Worm (Caenorhabditis elegans) whole organism, L4 larva: Measurements from ENCODE around the gene C35A5.10.

Experiments
- F44E2.7 ChIP-seq: fragments of 200-800 bp; sonication (Bioruptor generic); IDR thresholded peaks from 2 replicates; pipeline ENCODE4 v2.1.2; 2022; ENCODE audit warnings: missing genetic modification characterization, missing compliant biosample characterization
- T20F7.1 ChIP-seq: fragments of 200-800 bp; sonication (Bioruptor generic); optimal IDR thresholded peaks from 2 replicates; lab custom pipeline; 2018; ENCODE audit warnings: mild to moderate bottlenecking, missing genetic modification characterization, missing compliant biosample characterization
- T26A8.4 ChIP-seq: fragments of 200-800 bp; sonication (Bioruptor generic); IDR thresholded peaks from 2 replicates; pipeline ENCODE4 v1.3.6; 2022; ENCODE audit warnings: missing genetic modification characterization, missing compliant biosample characterization
- Y48G9A.11 ChIP-seq: fragments of 200-800 bp; sonication (Bioruptor generic); IDR thresholded peaks from 2 replicates; pipeline ENCODE4 v1.3.6; 2022; ENCODE audit warnings: missing genetic modification reagents, missing genetic modification characterization, missing compliant biosample characterization
- Y5F2A.4 ChIP-seq: fragments of 200-800 bp; sonication (Bioruptor generic); optimal IDR thresholded peaks from 2 replicates; lab custom pipeline; 2018; ENCODE audit warnings: mild to moderate bottlenecking, missing genetic modification characterization, missing compliant biosample characterization
- Y75B8A.6 ChIP-seq: fragments of 200-800 bp; sonication (Bioruptor generic); IDR thresholded peaks from 2 replicates; pipeline ENCODE4 v1.3.6; 2022; ENCODE audit warnings: missing genetic modification reagents, missing genetic modification characterization, missing compliant biosample characterization
- ZK337.2 ChIP-seq: fragments of 200-800 bp; sonication (Bioruptor generic); IDR thresholded peaks from 2 replicates; pipeline ENCODE4 v1.3.6; 2022; ENCODE audit warnings: missing genetic modification reagents, missing genetic modification characterization, missing compliant biosample characterization
- arid-1 ChIP-seq: fragments of 200-800 bp; sonication (Bioruptor generic); conservative IDR thresholded peaks from 2 replicates; pipeline ENCODE4 v1.3.6; 2022; ENCODE audit warnings: missing genetic modification reagents, missing genetic modification characterization, missing compliant biosample characterization
- daf-16 ChIP-seq, 3 experiments: sonication (generic microtip); optimal IDR thresholded peaks; 2 replicates each; lab custom pipeline; 2016 to 2017; ENCODE audit warnings: missing genetic modification characterization in 3 of 3, missing genetic modification reagents in 3 of 3, mild to moderate bottlenecking in 2 of 3, missing compliant biosample characterization in 2 of 3, missing biosample characterization in 1 of 3, moderate library complexity in 1 of 3
- dmd-9 ChIP-seq: fragments of 200-800 bp; sonication (Bioruptor generic); IDR thresholded peaks from 2 replicates; pipeline ENCODE4 v1.3.6; 2022; ENCODE audit warnings: missing genetic modification reagents, missing genetic modification characterization, missing compliant biosample characterization
- dpl-1 ChIP-seq: fragments of 150-350 bp; optimal IDR thresholded peaks from 2 replicates; lab custom pipeline; 2014; ENCODE audit warnings: missing biosample characterization, missing genetic modification reagents, missing genetic modification characterization
- duxl-1 ChIP-seq: sonication (generic microtip); optimal IDR thresholded peaks from 2 replicates; lab custom pipeline; 2016; ENCODE audit warnings: mild to moderate bottlenecking, missing genetic modification characterization, moderate library complexity, missing compliant biosample characterization; ENCODE audit not compliant: poor library complexity
- dve-1 ChIP-seq: sonication (generic microtip); optimal IDR thresholded peaks from 2 replicates; lab custom pipeline; 2017; ENCODE audit warnings: antibody characterized with exemption, mild to moderate bottlenecking, missing genetic modification characterization, missing compliant biosample characterization; ENCODE audit not compliant: insufficient read depth
- egl-43 ChIP-seq: fragments of 200-800 bp; sonication (Bioruptor generic); IDR thresholded peaks from 2 replicates; pipeline ENCODE4 v1.3.6; 2022; ENCODE audit warnings: missing genetic modification reagents, missing genetic modification characterization, missing compliant biosample characterization
- gei-8 ChIP-seq: fragments of 200-800 bp; sonication (Bioruptor generic); optimal IDR thresholded peaks from 2 replicates; lab custom pipeline; 2018; ENCODE audit warnings: mild to moderate bottlenecking, missing genetic modification characterization, missing compliant biosample characterization
- hif-1 ChIP-seq, 2 experiments: sonication (generic microtip); optimal IDR thresholded peaks; 2 replicates each; lab custom pipeline; 2016 to 2017; ENCODE audit warnings: missing compliant biosample characterization in 2 of 2, missing genetic modification characterization in 2 of 2, missing genetic modification reagents in 2 of 2, missing genotype in 2 of 2, mild to moderate bottlenecking in 1 of 2
- hmg-1.1 ChIP-seq: fragments of 200-800 bp; sonication (Bioruptor generic); IDR thresholded peaks from 2 replicates; pipeline ENCODE4 v1.3.6; 2022; ENCODE audit warnings: missing genetic modification reagents, missing genetic modification characterization, missing compliant biosample characterization
- jun-1 ChIP-seq: fragments of 150-350 bp; optimal IDR thresholded peaks from 2 replicates; lab custom pipeline; 2014; ENCODE audit warnings: missing biosample characterization, missing genetic modification reagents, missing genetic modification characterization
- lim-7 ChIP-seq: fragments of 200-800 bp; sonication (Bioruptor generic); IDR thresholded peaks from 2 replicates; pipeline ENCODE4 v1.3.6; 2022; ENCODE audit warnings: missing genetic modification characterization, missing compliant biosample characterization
- lin-1 ChIP-seq: fragments of 200-800 bp; sonication (Bioruptor generic); IDR thresholded peaks from 2 replicates; pipeline ENCODE4 v1.3.6; 2022; ENCODE audit warnings: missing genetic modification reagents, missing genetic modification characterization, missing compliant biosample characterization
- lin-13 ChIP-seq: fragments of 150-350 bp; optimal IDR thresholded peaks from 2 replicates; lab custom pipeline; 2014; ENCODE audit warnings: missing biosample characterization, missing genetic modification reagents, missing genetic modification characterization
- lin-29 ChIP-seq: fragments of 200-800 bp; sonication (Bioruptor generic); IDR thresholded peaks from 2 replicates; pipeline ENCODE4 v1.3.6; 2022; ENCODE audit warnings: missing genetic modification reagents, missing genetic modification characterization, missing compliant biosample characterization
- lin-39 ChIP-seq: fragments of 150-350 bp; optimal IDR thresholded peaks from 2 replicates; lab custom pipeline; 2014; ENCODE audit warnings: missing biosample characterization, missing genetic modification reagents, missing genetic modification characterization
- madf-5 ChIP-seq, 2 experiments: fragments of 200-800 bp; sonication (Bioruptor generic); IDR thresholded peaks; 2 replicates each; pipeline ENCODE4 v1.3.6; 2022; ENCODE audit warnings: missing compliant biosample characterization in 2 of 2, missing genetic modification characterization in 2 of 2
- madf-9 ChIP-seq: fragments of 200-800 bp; sonication (Bioruptor generic); conservative IDR thresholded peaks from 2 replicates; pipeline ENCODE4 v1.3.6; 2022; ENCODE audit warnings: missing genetic modification reagents, missing genetic modification characterization, missing compliant biosample characterization
- mdl-1 ChIP-seq, 2 experiments: fragments of 150-350 bp in 1 of 2; sonication (generic microtip) in 1 of 2; optimal IDR thresholded peaks; 2 replicates each; lab custom pipeline; 2014 to 2017; ENCODE audit warnings: missing biosample characterization in 2 of 2, missing genetic modification characterization in 2 of 2
- mdt-29 ChIP-seq: fragments of 200-800 bp; sonication (Bioruptor generic); IDR thresholded peaks from 2 replicates; pipeline ENCODE4 v1.3.6; 2022; ENCODE audit warnings: missing genetic modification reagents, missing genetic modification characterization, missing compliant biosample characterization
- mes-2 ChIP-seq: sonication (generic microtip); optimal IDR thresholded peaks from 2 replicates; lab custom pipeline; 2016; ENCODE audit warnings: missing genotype, mild to moderate bottlenecking, missing genetic modification characterization, missing compliant biosample characterization; ENCODE audit not compliant: poor library complexity, severe bottlenecking
- mxl-2 ChIP-seq: fragments of 200-800 bp; sonication (Bioruptor generic); conservative IDR thresholded peaks from 2 replicates; pipeline ENCODE4 v1.3.6; 2022; ENCODE audit warnings: missing genetic modification reagents, missing genetic modification characterization, missing compliant biosample characterization
- mxl-3 ChIP-seq: fragments of 200-800 bp; sonication (Bioruptor generic); optimal IDR thresholded peaks from 2 replicates; lab custom pipeline; 2018; ENCODE audit warnings: mild to moderate bottlenecking, missing genetic modification characterization, missing compliant biosample characterization
- nhr-28 ChIP-seq: fragments of 150-350 bp; optimal IDR thresholded peaks from 2 replicates; lab custom pipeline; 2014; ENCODE audit warnings: missing biosample characterization, missing genetic modification characterization
- nhr-42 ChIP-seq: fragments of 200-800 bp; sonication (Bioruptor generic); IDR thresholded peaks from 2 replicates; pipeline ENCODE4 v1.3.6; 2022; ENCODE audit warnings: missing genetic modification characterization, missing compliant biosample characterization
- nhr-76 ChIP-seq: fragments of 150-350 bp; optimal IDR thresholded peaks from 2 replicates; lab custom pipeline; 2014; ENCODE audit warnings: missing biosample characterization, missing genetic modification characterization
- pha-4 ChIP-seq, 2 experiments: fragments of 150-350 bp in 1 of 2; fragments of 200-800 bp in 1 of 2; sonication (Bioruptor generic) in 1 of 2; IDR thresholded peaks in 1 of 2; optimal IDR thresholded peaks in 1 of 2; 2 replicates each; pipeline versions ENCODE4 v1.3.6 to Lab custom; 2014 to 2022; ENCODE audit warnings: missing genetic modification characterization in 2 of 2, missing genetic modification reagents in 2 of 2, missing biosample characterization in 1 of 2, missing compliant biosample characterization in 1 of 2
- pqm-1 ChIP-seq: sonication (generic microtip); optimal IDR thresholded peaks from 2 replicates; lab custom pipeline; 2017; ENCODE audit warnings: missing biosample characterization, missing genetic modification characterization
- rbr-2 ChIP-seq: sonication (generic microtip); optimal IDR thresholded peaks from 2 replicates; lab custom pipeline; 2016; ENCODE audit warnings: missing genotype, missing genetic modification characterization, missing compliant biosample characterization
- sdz-12 ChIP-seq: fragments of 200-800 bp; sonication (Bioruptor generic); optimal IDR thresholded peaks from 2 replicates; lab custom pipeline; 2018; ENCODE audit warnings: mild to moderate bottlenecking, missing genetic modification characterization, missing compliant biosample characterization
- set-16 ChIP-seq: fragments of 200-800 bp; sonication (Bioruptor generic); IDR thresholded peaks from 2 replicates; pipeline ENCODE4 v1.3.6; 2022; ENCODE audit warnings: missing genetic modification reagents, missing genetic modification characterization, missing compliant biosample characterization
- snpc-4 ChIP-seq: fragments of 150-350 bp; optimal IDR thresholded peaks from 2 replicates; lab custom pipeline; 2014; ENCODE audit warnings: missing biosample characterization, missing genetic modification characterization
- spr-3 ChIP-seq: fragments of 200-800 bp; sonication (Bioruptor generic); optimal IDR thresholded peaks from 2 replicates; lab custom pipeline; 2018; ENCODE audit warnings: mild to moderate bottlenecking, missing genetic modification characterization, missing compliant biosample characterization
- tag-97 ChIP-seq: fragments of 200-800 bp; sonication (Bioruptor generic); IDR thresholded peaks from 2 replicates; pipeline ENCODE4 v1.3.6; 2022; ENCODE audit warnings: missing genetic modification characterization, missing compliant biosample characterization
- unc-39 ChIP-seq: sonication (generic microtip); optimal IDR thresholded peaks from 2 replicates; lab custom pipeline; 2017; ENCODE audit warnings: missing biosample characterization, missing genetic modification characterization
- unc-62 ChIP-seq, 3 experiments: fragments of 150-350 bp in 1 of 3; sonication (generic microtip); optimal IDR thresholded peaks in 2 of 3; peaks in 1 of 3; 1 replicate in 1 of 3; 2 replicates in 2 of 3; lab custom pipeline; 2014 to 2017; ENCODE audit warnings: missing biosample characterization in 3 of 3, missing genetic modification characterization in 3 of 3, missing genetic modification reagents in 3 of 3, missing genotype in 1 of 3
- vab-7 ChIP-seq: fragments of 200-800 bp; sonication (Bioruptor generic); IDR thresholded peaks from 2 replicates; pipeline ENCODE4 v1.3.6; 2022; ENCODE audit warnings: missing genetic modification reagents, missing genetic modification characterization, missing compliant biosample characterization
- zag-1 ChIP-seq: fragments of 150-350 bp; optimal IDR thresholded peaks from 2 replicates; lab custom pipeline; 2014; ENCODE audit warnings: missing biosample characterization, missing genetic modification characterization
- zfp-2 ChIP-seq: sonication (generic microtip); optimal IDR thresholded peaks from 2 replicates; lab custom pipeline; 2016; ENCODE audit warnings: mild to moderate bottlenecking, missing genetic modification characterization, missing compliant biosample characterization
- zfp-3 ChIP-seq: fragments of 200-800 bp; sonication (Bioruptor generic); conservative IDR thresholded peaks from 2 replicates; pipeline ENCODE4 v1.3.6; 2022; ENCODE audit warnings: missing genetic modification reagents, missing genetic modification characterization, missing compliant biosample characterization

The C35A5.10 gene

DNA sequence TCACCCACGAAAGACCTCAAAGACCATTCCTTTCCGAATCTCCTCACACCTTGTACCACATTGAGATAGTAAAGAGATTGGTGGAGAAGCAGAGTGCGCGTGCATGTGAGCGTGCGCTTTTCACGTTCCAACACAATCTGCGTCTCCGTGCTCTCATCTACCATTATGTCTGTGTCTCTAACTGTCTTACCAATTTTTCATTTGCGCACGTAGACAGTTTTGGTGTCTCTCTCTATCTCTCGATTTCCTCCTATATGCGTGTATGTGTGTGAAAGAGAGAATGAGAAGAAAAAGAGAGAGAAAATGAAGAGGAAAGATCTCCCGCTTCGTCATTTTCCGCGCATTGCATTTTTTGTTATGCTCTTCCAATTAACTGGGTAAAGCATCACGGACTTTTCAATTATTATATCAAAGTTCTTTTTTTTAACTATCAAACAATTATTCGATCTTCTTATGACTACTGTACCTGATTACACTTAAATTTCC is 37.3 kb upstream of the C35A5.10 start (continued):
- peak in 1 of 2 experiments; percentile 5 for TF ChIP-seq daf-16 (GFP tag; optimal IDR thresholded peaks at IDR 0.05; lab: Kevin White, UChicago)
- TF ChIP-seq daf-16 (tag; optimal IDR thresholded peaks at IDR 0.05; lab: Kevin White, UChicago), result peak; percentile 69
- 0 out of 2 replicates have a peak, but pooled peaks have one; percentile 48 for TF ChIP-seq zfp-3 (GFP tag; lab: Robert Waterston, UW)
- TF ChIP-seq dpl-1 (GFP tag; lab: Kevin White, UChicago), result peak; percentile 68
- TF ChIP-seq lin-13 (GFP tag; lab: Kevin White, UChicago), result peak; percentile 90
- TF ChIP-seq mdl-1 (tag; optimal IDR thresholded peaks at IDR 0.05; lab: Kevin White, UChicago), result peak; percentile 100
- TF ChIP-seq mdt-29, result peak; percentile 77
- peak; percentile 86 for TF ChIP-seq jun-1 (tag; lab: Kevin White, UChicago)
- peak; percentile 83 for TF ChIP-seq duxl-1 (tag; lab: Kevin White, UChicago)
- TF ChIP-seq set-16 (GFP tag; lab: Robert Waterston, UW), result no peak
- no peak for TF ChIP-seq F44E2.7 (GFP tag; lab: Robert Waterston, UW)
- peak; percentile 83 for TF ChIP-seq hmg-1.1 (GFP tag; lab: Robert Waterston, UW)
- TF ChIP-seq dve-1 (tag; lab: Kevin White, UChicago), result peak; percentile 97
- peak; percentile 81 for TF ChIP-seq mes-2 (tag; lab: Kevin White, UChicago)
- TF ChIP-seq lin-39 (tag; lab: Kevin White, UChicago), result no peak
- TF ChIP-seq unc-39, result peak; percentile 27
- TF ChIP-seq ZK337.2 (GFP tag; lab: Robert Waterston, UW), result no peak
- TF ChIP-seq lin-1 (GFP tag; lab: Robert Waterston, UW), result peak; percentile 74; the same call in 1 of the 2 replicates
- TF ChIP-seq madf-9 (GFP tag; lab: Robert Waterston, UW), result 0 out of 2 replicates have a peak, but pooled peaks have one; percentile 13
- peak; percentile 26 for TF ChIP-seq nhr-76
- peak; percentile 84 for TF ChIP-seq T26A8.4 (GFP tag; lab: Robert Waterston, UW)
- peak; percentile 2 for TF ChIP-seq zfp-2 (tag; lab: Kevin White, UChicago)
- peak; percentile 75 for TF ChIP-seq pha-4 (GFP tag; IDR thresholded peaks at IDR 0.05; lab: Robert Waterston, UW)
- peak; percentile 89 for TF ChIP-seq pha-4 (tag; optimal IDR thresholded peaks at IDR 0.05; lab: Kevin White, UChicago)
- TF ChIP-seq tag-97 (GFP tag; lab: Robert Waterston, UW), result no peak
- peak; percentile 54 for TF ChIP-seq T20F7.1
- TF ChIP-seq gei-8, result peak; percentile 80
- no peak for TF ChIP-seq egl-43 (GFP tag; lab: Robert Waterston, UW)
- TF ChIP-seq dmd-9 (GFP tag; lab: Robert Waterston, UW), result peak; percentile 57; the same call in 1 of the 2 replicates
- peak; percentile 6 for TF ChIP-seq pqm-1 (tag; lab: Kevin White, UChicago)
- TF ChIP-seq spr-3 (GFP tag; lab: Kevin White, UChicago), result peak; percentile 23
- peak; percentile 96 for TF ChIP-seq nhr-28
- TF ChIP-seq rbr-2 (tag; lab: Kevin White, UChicago), result peak; percentile 91
- peak; percentile 61; the same call in 1 of the 2 replicates for TF ChIP-seq lin-29 (GFP tag; lab: Robert Waterston, UW)
- no peak for TF ChIP-seq zag-1 (tag; lab: Kevin White, UChicago)
- TF ChIP-seq Y48G9A.11, result no peak
- peak in 1 of 2 experiments; percentile 99 for TF ChIP-seq unc-62 (GFP tag; optimal IDR thresholded peaks at IDR 0.05 in 1 of 2; lab: Kevin White, UChicago)
- TF ChIP-seq unc-62 (tag; optimal IDR thresholded peaks at IDR 0.05; lab: Kevin White, UChicago), result no peak
- peak; percentile 98 to 100 for TF ChIP-seq hif-1 (tag; optimal IDR thresholded peaks at IDR 0.05; lab: Kevin White, UChicago)
- TF ChIP-seq mxl-2 (GFP tag; lab: Robert Waterston, UW), result peak; percentile 73
- 0 out of 2 replicates have a peak, but pooled peaks have one; percentile 68 for TF ChIP-seq Y75B8A.6 (GFP tag; lab: Robert Waterston, UW)
- TF ChIP-seq mxl-3 (GFP tag; lab: Kevin White, UChicago), result peak; percentile 92
- no peak for TF ChIP-seq snpc-4 (tag; lab: Kevin White, UChicago)
- no peak for TF ChIP-seq Y5F2A.4
- TF ChIP-seq sdz-12 (GFP tag; lab: Kevin White, UChicago), result no peak
- TF ChIP-seq lim-7 (GFP tag; lab: Robert Waterston, UW), result no peak
- TF ChIP-seq vab-7 (GFP tag; lab: Robert Waterston, UW), result peak; percentile 60; the same call in 1 of the 2 replicates
- TF ChIP-seq nhr-42, result peak; percentile 52; the same call in 1 of the 2 replicates
- no peak for TF ChIP-seq madf-5 (GFP tag; IDR thresholded peaks at IDR 0.05; lab: Robert Waterston, UW)
- TF ChIP-seq arid-1, result peak; percentile 82
